Worm (Caenorhabditis elegans) whole organism, early embryonic: ENCODE results near the gene rig-1.

Experiments used
- B0310.2 ChIP-seq: sonication (generic microtip); optimal IDR thresholded peaks from 2 replicates; lab custom pipeline; 2016; ENCODE audit warnings: mild to moderate bottlenecking, missing genetic modification characterization, missing compliant biosample characterization
- F13C5.2 ChIP-seq: sonication (generic microtip); optimal IDR thresholded peaks from 2 replicates; lab custom pipeline; 2017; ENCODE audit warnings: mild to moderate bottlenecking, missing genetic modification characterization, inconsistent platforms, missing compliant biosample characterization
- aly-1 ChIP-seq: sonication (generic microtip); optimal IDR thresholded peaks from 2 replicates; lab custom pipeline; 2016; ENCODE audit warnings: missing genetic modification characterization, missing compliant biosample characterization
- ama-1 ChIP-seq: fragments of 150-350 bp; optimal IDR thresholded peaks from 2 replicates; lab custom pipeline; 2014
- ceh-13 ChIP-seq: fragments of 200-800 bp; sonication (Bioruptor generic); optimal IDR thresholded peaks from 2 replicates; lab custom pipeline; 2018; ENCODE audit warnings: mild to moderate bottlenecking, missing genetic modification characterization, missing compliant biosample characterization
- ceh-36 ChIP-seq: sonication (generic microtip); optimal IDR thresholded peaks from 2 replicates; lab custom pipeline; 2016; ENCODE audit warnings: missing genetic modification characterization, inconsistent platforms, missing compliant biosample characterization
- ets-7 ChIP-seq: sonication (generic microtip); optimal IDR thresholded peaks from 2 replicates; lab custom pipeline; 2016; ENCODE audit warnings: missing genotype, missing genetic modification characterization, missing compliant biosample characterization
- flt-1 ChIP-seq: fragments of 200-800 bp; sonication (Bioruptor generic); IDR thresholded peaks from 2 replicates; pipeline ENCODE4 v1.3.6; 2022; ENCODE audit warnings: missing genetic modification characterization, missing compliant biosample characterization
- hmbx-1 ChIP-seq: sonication (generic microtip); optimal IDR thresholded peaks from 2 replicates; lab custom pipeline; 2016; ENCODE audit warnings: mild to moderate bottlenecking, missing genetic modification characterization, missing compliant biosample characterization
- hmg-4 ChIP-seq: fragments of 200-800 bp; sonication (Bioruptor generic); optimal IDR thresholded peaks from 2 replicates; lab custom pipeline; 2018; ENCODE audit warnings: mild to moderate bottlenecking, missing genetic modification characterization, missing compliant biosample characterization
- hnd-1 ChIP-seq: sonication (generic microtip); optimal IDR thresholded peaks from 2 replicates; lab custom pipeline; 2016; ENCODE audit warnings: missing genetic modification characterization, missing compliant biosample characterization
- pes-1 ChIP-seq: fragments of 200-800 bp; sonication (Bioruptor generic); IDR thresholded peaks from 2 replicates; pipeline ENCODE4 v1.3.6; 2022; ENCODE audit warnings: missing genetic modification reagents, missing genetic modification characterization, missing compliant biosample characterization
- scrt-1 ChIP-seq: fragments of 200-800 bp; sonication (Bioruptor generic); IDR thresholded peaks from 2 replicates; pipeline ENCODE4 v1.3.6; 2022; ENCODE audit warnings: missing genetic modification characterization, missing compliant biosample characterization
- sea-1 ChIP-seq: fragments of 200-800 bp; sonication (Bioruptor generic); conservative IDR thresholded peaks from 2 replicates; pipeline ENCODE4 v1.3.6; 2022; ENCODE audit warnings: missing genetic modification characterization, missing compliant biosample characterization
- tbx-11 ChIP-seq: fragments of 200-800 bp; sonication (Bioruptor generic); IDR thresholded peaks from 2 replicates; pipeline ENCODE4 v1.3.6; 2022; ENCODE audit warnings: missing genetic modification characterization, missing compliant biosample characterization
- tbx-37 ChIP-seq: fragments of 200-800 bp; sonication (Bioruptor generic); conservative IDR thresholded peaks from 2 replicates; pipeline ENCODE4 v1.3.6; 2022; ENCODE audit warnings: missing genetic modification reagents, missing genetic modification characterization, missing compliant biosample characterization
- tra-4 ChIP-seq: sonication (generic microtip); optimal IDR thresholded peaks from 2 replicates; lab custom pipeline; 2017; ENCODE audit warnings: missing genetic modification characterization, missing compliant biosample characterization

The rig-1 gene

DNA sequence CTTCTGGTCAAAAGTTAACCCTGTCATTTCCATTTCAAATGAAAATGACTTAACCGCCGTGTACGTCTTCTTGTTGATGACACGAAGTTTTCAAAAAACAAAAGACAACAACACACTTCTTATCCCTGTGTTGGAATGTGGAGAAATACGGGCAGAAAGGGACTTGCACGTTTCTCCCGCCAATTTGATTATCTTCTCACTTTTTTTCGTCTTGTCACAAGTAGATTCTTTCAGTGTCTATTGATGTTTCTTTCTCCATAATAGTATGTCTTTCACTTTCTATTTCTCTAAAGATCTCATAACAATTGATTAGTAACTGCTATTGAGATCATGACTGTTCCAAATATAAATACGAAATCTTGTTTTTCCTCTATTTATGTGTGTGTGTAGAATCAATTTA, 898 bp upstream of the rig-1 start:
- TF ChIP-seq pes-1 = no peak
- no peak for TF ChIP-seq tbx-37
- TF ChIP-seq F13C5.2 (tag; lab: Kevin White, UChicago) = no peak
- no peak for TF ChIP-seq hmbx-1 (tag; lab: Kevin White, UChicago)
- TF ChIP-seq flt-1 = no peak
- no peak for TF ChIP-seq sea-1 (GFP tag; lab: Robert Waterston, UW)
- no peak for TF ChIP-seq ets-7 (tag; lab: Kevin White, UChicago)
- no peak for TF ChIP-seq scrt-1 (GFP tag; lab: Robert Waterston, UW)
- no peak for TF ChIP-seq tra-4 (tag; lab: Kevin White, UChicago)
- no peak for TF ChIP-seq hmg-4 (GFP tag; lab: Kevin White, UChicago)
- no peak for TF ChIP-seq ceh-36
- TF ChIP-seq ceh-13 (GFP tag; lab: Kevin White, UChicago) = no peak
- no peak for TF ChIP-seq B0310.2
- TF ChIP-seq aly-1 (tag; lab: Kevin White, UChicago) = no peak
- no peak for TF ChIP-seq ama-1 (lab: Kevin White, UChicago)
- no peak for TF ChIP-seq hnd-1 (tag; lab: Kevin White, UChicago)
- no peak for TF ChIP-seq tbx-11 (GFP tag; lab: Robert Waterston, UW)

DNA sequence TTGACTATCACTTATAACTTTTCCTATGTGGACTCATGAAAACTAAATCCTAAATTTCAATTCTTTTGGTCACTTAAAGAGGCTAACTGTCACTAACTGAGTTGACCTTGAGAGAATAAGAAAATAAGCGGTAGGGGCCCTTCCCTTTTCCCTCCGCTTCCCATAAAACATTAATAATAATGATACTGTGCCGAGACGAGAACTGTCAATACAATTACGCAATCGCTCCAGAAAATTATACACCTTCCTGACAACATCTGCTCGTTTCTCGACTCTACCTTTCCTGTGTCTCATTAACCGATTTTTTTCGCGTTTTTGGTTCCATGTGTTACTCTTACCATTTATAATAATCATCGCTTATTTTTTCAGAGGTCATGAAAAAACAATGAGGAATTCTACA, 490 bp downstream of the rig-1 start:
- TF ChIP-seq ceh-36 = no peak
- no peak for TF ChIP-seq pes-1
- TF ChIP-seq scrt-1 (GFP tag; lab: Robert Waterston, UW) = no peak
- TF ChIP-seq aly-1 (tag; lab: Kevin White, UChicago) = no peak
- no peak for TF ChIP-seq F13C5.2 (tag; lab: Kevin White, UChicago)
- no peak for TF ChIP-seq ama-1 (lab: Kevin White, UChicago)
- TF ChIP-seq tbx-11 (GFP tag; lab: Robert Waterston, UW) = no peak
- no peak for TF ChIP-seq hnd-1 (tag; lab: Kevin White, UChicago)
- no peak for TF ChIP-seq sea-1 (GFP tag; lab: Robert Waterston, UW)
- no peak for TF ChIP-seq tra-4 (tag; lab: Kevin White, UChicago)

DNA sequence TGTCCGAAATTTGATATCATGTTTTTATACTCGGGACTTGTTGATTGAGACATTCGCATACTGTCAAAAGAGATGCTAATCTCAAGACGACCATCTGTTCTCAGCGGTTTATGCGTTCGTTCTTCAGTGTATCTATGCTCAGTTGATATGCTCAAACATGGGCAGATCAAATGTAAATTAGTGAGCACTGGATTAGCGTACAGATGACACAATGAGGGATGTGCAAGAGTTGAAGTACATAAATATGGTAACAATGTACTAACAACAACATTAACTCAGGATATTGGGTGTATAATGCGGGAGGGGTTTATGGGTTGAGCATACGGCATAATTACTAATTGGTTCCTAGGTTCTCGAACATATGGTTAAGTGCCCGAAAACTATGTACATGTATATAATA, 2.0 kb downstream of the rig-1 start:
- TF ChIP-seq tra-4 (tag; lab: Kevin White, UChicago) = no peak
- no peak for TF ChIP-seq aly-1 (tag; lab: Kevin White, UChicago)
- no peak for TF ChIP-seq pes-1
- TF ChIP-seq F13C5.2 (tag; lab: Kevin White, UChicago) = no peak
- no peak for TF ChIP-seq sea-1 (GFP tag; lab: Robert Waterston, UW)
- no peak for TF ChIP-seq B0310.2
- TF ChIP-seq hmg-4 (GFP tag; lab: Kevin White, UChicago) = no peak
- no peak for TF ChIP-seq tbx-37
- TF ChIP-seq tbx-11 (GFP tag; lab: Robert Waterston, UW) = no peak
- TF ChIP-seq hnd-1 (tag; lab: Kevin White, UChicago) = no peak
- TF ChIP-seq ama-1 (lab: Kevin White, UChicago) = no peak
- TF ChIP-seq ets-7 (tag; lab: Kevin White, UChicago) = no peak

DNA sequence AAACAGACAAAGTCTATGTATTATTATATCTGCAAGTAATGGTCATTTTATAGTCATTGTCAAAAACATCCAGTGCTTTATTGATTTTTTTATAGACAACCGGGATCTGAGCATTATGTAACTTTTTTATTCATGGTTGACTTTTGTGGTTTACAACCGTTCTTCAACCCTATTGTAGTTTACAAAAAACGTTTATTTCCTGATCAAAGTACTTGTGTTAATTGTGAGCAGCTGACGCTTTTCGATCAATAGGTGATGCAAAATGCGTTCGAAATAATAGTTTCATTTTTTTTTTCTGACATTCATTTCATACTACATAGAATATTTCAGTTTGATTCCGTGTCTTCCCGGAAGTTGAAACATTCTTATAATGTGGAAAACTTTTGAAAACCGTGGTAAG, 12.3 kb downstream of the rig-1 start, which contains the start of the genes K09E2.2 and K09E2.3:
TSS of gene K09E2.2 (plus strand) at position 301 of the 400 bp plus-strand sequence.
TSS of gene K09E2.3 (plus strand) at position 325 of the 400 bp plus-strand sequence.
- TF ChIP-seq hnd-1 (tag; lab: Kevin White, UChicago) (no peak), flt-1 (no peak)

DNA sequence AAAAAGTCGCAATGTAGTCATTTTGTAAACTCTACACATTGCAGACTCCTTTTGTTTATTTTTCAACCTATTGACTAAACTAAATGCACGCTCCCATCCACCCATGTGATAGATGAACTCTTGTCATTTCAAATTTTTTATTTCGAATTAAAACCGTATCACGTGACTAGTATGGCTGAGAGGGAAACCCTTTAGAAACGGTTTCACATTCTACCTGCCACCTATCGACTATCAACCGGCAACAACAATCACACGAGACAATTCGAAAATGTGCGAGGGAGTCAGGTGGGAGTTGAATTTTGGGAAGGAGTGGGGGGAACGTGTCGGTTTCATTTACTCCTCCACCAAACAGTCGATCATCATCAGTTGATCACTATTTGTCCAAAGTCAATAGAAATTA, 14.1 kb downstream of the rig-1 start:
- TF ChIP-seq tra-4 (tag; lab: Kevin White, UChicago) = no peak
- no peak for TF ChIP-seq aly-1 (tag; lab: Kevin White, UChicago)

DNA sequence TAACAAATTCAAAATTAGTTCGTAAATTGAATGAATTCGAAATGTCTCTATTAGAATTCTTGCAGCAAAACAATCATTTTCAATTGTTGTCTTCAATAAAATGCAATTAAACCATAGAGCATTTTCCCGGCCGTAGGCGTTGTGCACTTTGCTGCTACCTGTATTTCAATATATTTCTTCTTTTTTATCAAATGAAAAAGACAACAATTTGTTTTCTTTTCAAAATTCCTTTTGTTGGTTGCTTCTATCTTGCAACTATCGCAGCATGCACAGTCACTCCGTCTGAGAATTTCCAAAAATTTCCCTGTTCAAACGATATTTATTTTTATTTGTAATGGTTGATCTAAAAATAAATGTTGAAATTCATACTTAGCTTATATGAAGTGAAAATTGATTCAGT, 14.7 kb downstream of the rig-1 start:
- no peak for TF ChIP-seq sea-1 (GFP tag; lab: Robert Waterston, UW)
- TF ChIP-seq tra-4 (tag; lab: Kevin White, UChicago) = no peak
- no peak for TF ChIP-seq ets-7 (tag; lab: Kevin White, UChicago)
- TF ChIP-seq pes-1 = no peak
- no peak for TF ChIP-seq tbx-37
- TF ChIP-seq ceh-13 (GFP tag; lab: Kevin White, UChicago) = no peak
- no peak for TF ChIP-seq ama-1 (lab: Kevin White, UChicago)
- TF ChIP-seq hmbx-1 (tag; lab: Kevin White, UChicago) = no peak
- TF ChIP-seq hmg-4 (GFP tag; lab: Kevin White, UChicago) = no peak
- TF ChIP-seq F13C5.2 (tag; lab: Kevin White, UChicago) = no peak
- no peak for TF ChIP-seq B0310.2
- no peak for TF ChIP-seq aly-1 (tag; lab: Kevin White, UChicago)
- TF ChIP-seq ceh-36 = no peak
- no peak for TF ChIP-seq tbx-11 (GFP tag; lab: Robert Waterston, UW)
- TF ChIP-seq hnd-1 (tag; lab: Kevin White, UChicago) = no peak

DNA sequence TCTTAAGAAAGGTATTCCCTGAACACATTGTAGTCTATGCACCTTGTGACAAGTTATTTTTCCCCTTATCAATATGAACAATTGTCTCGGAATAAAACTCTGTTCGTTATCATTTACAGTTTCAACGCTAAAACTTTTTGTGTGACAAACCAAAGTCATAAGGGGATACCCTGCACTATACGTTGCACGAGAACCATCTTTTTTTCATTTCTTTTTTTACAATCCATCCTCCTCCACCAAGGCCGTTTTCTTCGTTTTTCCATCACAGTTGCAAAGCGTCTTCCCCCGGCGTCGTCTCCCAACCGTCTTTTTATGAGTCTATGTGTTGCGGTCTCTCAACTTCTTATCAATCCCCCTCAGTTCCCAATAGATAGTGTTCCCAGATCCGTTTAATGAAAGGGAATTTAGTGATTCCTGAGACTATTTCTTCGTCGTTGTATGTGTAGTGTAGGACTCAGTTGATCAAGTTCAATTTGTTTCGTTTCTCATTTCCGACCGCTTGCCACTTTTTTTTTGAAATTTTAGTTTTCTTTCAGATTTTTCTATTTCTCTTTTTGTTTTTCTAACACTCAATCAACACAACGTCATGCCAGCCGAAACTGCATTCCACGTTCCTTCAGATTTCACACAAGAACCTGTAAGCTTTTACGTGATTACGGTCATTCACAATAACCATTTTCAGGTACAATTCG, 15.8 kb downstream of the rig-1 start:
- TF ChIP-seq pes-1 (no peak), ama-1 (lab: Kevin White, UChicago) (no peak), hmbx-1 (tag; lab: Kevin White, UChicago) (no peak), ceh-36 (no peak), sea-1 (GFP tag; lab: Robert Waterston, UW) (no peak)

DNA sequence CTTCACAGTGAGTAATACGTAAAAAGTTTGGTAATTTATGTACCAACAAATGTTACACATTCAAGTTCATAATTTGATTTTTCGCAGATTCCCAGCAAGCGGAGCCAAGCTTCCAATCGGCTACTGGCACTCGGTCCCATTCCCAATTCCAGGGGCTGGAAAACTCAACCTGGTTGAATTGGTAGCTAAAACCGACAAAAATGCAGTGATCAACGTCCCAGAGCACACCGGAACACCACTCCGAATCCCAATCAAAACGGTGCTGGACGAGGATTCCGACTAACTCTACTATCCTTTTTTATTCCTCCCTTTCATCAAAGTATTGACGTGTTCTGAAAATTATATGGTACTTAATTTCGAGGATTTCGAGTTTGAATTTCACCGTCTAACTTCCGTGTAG, 16.9 kb downstream of the rig-1 start:
- TF ChIP-seq ama-1 (lab: Kevin White, UChicago) = no peak
- TF ChIP-seq flt-1 = no peak
- no peak for TF ChIP-seq ets-7 (tag; lab: Kevin White, UChicago)
- TF ChIP-seq hmg-4 (GFP tag; lab: Kevin White, UChicago) = no peak
- no peak for TF ChIP-seq F13C5.2 (tag; lab: Kevin White, UChicago)
- TF ChIP-seq sea-1 (GFP tag; lab: Robert Waterston, UW) = no peak
- no peak for TF ChIP-seq pes-1
- no peak for TF ChIP-seq hmbx-1 (tag; lab: Kevin White, UChicago)
- no peak for TF ChIP-seq aly-1 (tag; lab: Kevin White, UChicago)
- TF ChIP-seq tbx-37 = no peak
- TF ChIP-seq ceh-36 = no peak
- TF ChIP-seq scrt-1 (GFP tag; lab: Robert Waterston, UW) = no peak
- TF ChIP-seq tbx-11 (GFP tag; lab: Robert Waterston, UW) = no peak
- TF ChIP-seq tra-4 (tag; lab: Kevin White, UChicago) = no peak
